Fruit fly (Drosophila melanogaster): Measurements from ENCODE around the gene Exo84.

Exo84 gene

DNA sequence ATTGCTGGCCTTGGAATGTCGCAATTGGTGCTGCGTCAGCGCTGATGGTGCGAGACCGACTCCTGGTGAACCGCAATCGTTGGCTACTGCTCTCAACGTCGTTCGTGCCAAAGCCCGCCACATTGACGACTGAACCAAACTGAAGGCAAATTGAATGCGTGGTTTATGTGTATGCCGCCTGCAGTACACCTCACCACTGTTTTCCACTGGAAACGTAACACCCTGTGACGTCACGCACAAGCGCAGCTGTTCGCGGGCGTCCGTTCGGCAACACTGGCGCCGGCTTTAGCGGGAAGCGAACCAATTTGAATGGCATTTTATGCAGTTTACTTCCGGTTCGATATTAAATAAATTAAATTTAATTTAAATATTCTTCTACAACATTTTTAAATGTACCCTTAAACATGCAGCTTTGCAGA lies 3.2 kb upstream of the Exo84 start, which contains the start of gene Cmpk (continued):
- TF ChIP-seq CG13424 (tag; optimal IDR thresholded peaks at IDR 0.05), result peak; percentile 38
- TF ChIP-seq Bdp1 (GFP tag; optimal IDR thresholded peaks at IDR 0.05), result peak; percentile 31
- TF ChIP-seq CG4617 (GFP tag; optimal IDR thresholded peaks at IDR 0.05; ENCODE audit: borderline replicate concordance), result peak; percentile 69
- peak; percentile 75 for TF ChIP-seq CG9727 (GFP tag; optimal IDR thresholded peaks at IDR 0.05)
- peak; percentile 82 for TF ChIP-seq dysf (GFP tag; IDR thresholded peaks at IDR 0.05)
- TF ChIP-seq MTF-1 (GFP tag; optimal IDR thresholded peaks at IDR 0.05; ENCODE audit: borderline replicate concordance), result peak; percentile 86
- 0 out of 2 replicates have a peak, but pooled peaks have one; percentile 15 for TF ChIP-seq toy (GFP tag; IDR thresholded peaks at IDR 0.05)
- peak; percentile 44 for TF ChIP-seq CG12104 (GFP tag; optimal IDR thresholded peaks at IDR 0.05)
- TF ChIP-seq CG11504 (tag; optimal IDR thresholded peaks at IDR 0.05), result no peak
- peak; percentile 47 for TF ChIP-seq CG12299 (tag; optimal IDR thresholded peaks at IDR 0.05)
- peak; percentile 68 for TF ChIP-seq phol (tag; optimal IDR thresholded peaks at IDR 0.05)
- TF ChIP-seq Spps (tag; optimal IDR thresholded peaks at IDR 0.05), result peak; percentile 21
- TF ChIP-seq MESR4 (GFP tag; optimal IDR thresholded peaks at IDR 0.05), result peak; percentile 96
- TF ChIP-seq CG10654 (GFP tag; optimal IDR thresholded peaks at IDR 0.05), result peak; percentile 52
- peak; percentile 59; the same call in 1 of the 2 replicates for TF ChIP-seq stc (GFP tag; IDR thresholded peaks at IDR 0.05)
- peak; percentile 1 for TF ChIP-seq cg (GFP tag; optimal IDR thresholded peaks at IDR 0.05)
- TF ChIP-seq mam (GFP tag; optimal IDR thresholded peaks at IDR 0.05), result peak; percentile 35
- TF ChIP-seq B-H2 (GFP tag; optimal IDR thresholded peaks at IDR 0.05), result peak; percentile 92
- 0 out of 2 replicates have a peak, but pooled peaks have one; percentile 10 for TF ChIP-seq CG10959 (GFP tag; IDR thresholded peaks at IDR 0.05)
- peak; percentile 62 for TF ChIP-seq Nf-YB (GFP tag; optimal IDR thresholded peaks at IDR 0.05)
- no peak for TF ChIP-seq ssp (GFP tag; IDR thresholded peaks at IDR 0.05)
- no peak for TF ChIP-seq hkb (optimal IDR thresholded peaks at IDR 0.05)
- TF ChIP-seq hkb (GFP tag; IDR thresholded peaks at IDR 0.05), result peak; percentile 69
- no peak for TF ChIP-seq D (optimal IDR thresholded peaks at IDR 0.05)
- TF ChIP-seq D (GFP tag; optimal IDR thresholded peaks at IDR 0.05), result peak; percentile 51
- TF ChIP-seq Antp (GFP tag; optimal IDR thresholded peaks at IDR 0.05), result peak; percentile 28
- TF ChIP-seq CG11085 (GFP tag; IDR thresholded peaks at IDR 0.05), result 0 out of 2 replicates have a peak, but pooled peaks have one; percentile 58
- peak in 1 of 2 experiments; percentile 94 for TF ChIP-seq Pdp1 (GFP tag; optimal IDR thresholded peaks at IDR 0.05)
- TF ChIP-seq Hey (tag; optimal IDR thresholded peaks at IDR 0.05), result no peak
- TF ChIP-seq Dbx (GFP tag; IDR thresholded peaks at IDR 0.05), result peak; percentile 61; the same call in 2 of the 3 replicates
- TF ChIP-seq CG17802 (tag; optimal IDR thresholded peaks at IDR 0.05), result peak; percentile 70
- peak; percentile 75 for TF ChIP-seq Fer3 (tag; optimal IDR thresholded peaks at IDR 0.05)
- peak; percentile 15 for TF ChIP-seq jumu (GFP tag; optimal IDR thresholded peaks at IDR 0.05)
- peak; percentile 83 for TF ChIP-seq kni (GFP tag; optimal IDR thresholded peaks at IDR 0.05)
- TF ChIP-seq CG9797 (GFP tag; optimal IDR thresholded peaks at IDR 0.05), result peak; percentile 41
- TF ChIP-seq Med (GFP tag), result peak; percentile 96
- TF ChIP-seq eyg (GFP tag; optimal IDR thresholded peaks at IDR 0.05), result peak; percentile 43
- no peak for TF ChIP-seq CG14965 (GFP tag; optimal IDR thresholded peaks at IDR 0.05; ENCODE audit: borderline replicate concordance)
- TF ChIP-seq CG3281 (GFP tag; optimal IDR thresholded peaks at IDR 0.05), result peak; percentile 84
- peak; percentile 16 for TF ChIP-seq ems (GFP tag; optimal IDR thresholded peaks at IDR 0.05)
- peak; percentile 67 for TF ChIP-seq Atf3 (GFP tag; optimal IDR thresholded peaks at IDR 0.05)
- TF ChIP-seq schlank (tag; optimal IDR thresholded peaks at IDR 0.05), result peak; percentile 72
- peak; percentile 75 for TF ChIP-seq CG1603 (tag; optimal IDR thresholded peaks at IDR 0.05)
- peak; percentile 19 for TF ChIP-seq CG15696 (tag; optimal IDR thresholded peaks at IDR 0.05)
- TF ChIP-seq NfI (GFP tag; optimal IDR thresholded peaks at IDR 0.05), result peak; percentile 88
- peak; percentile 80 for TF ChIP-seq CrebB (tag; optimal IDR thresholded peaks at IDR 0.05)
- no peak for TF ChIP-seq Elba2 (GFP tag; optimal IDR thresholded peaks at IDR 0.05)
- peak; percentile 42; the same call in 1 of the 2 replicates for TF ChIP-seq amos (GFP tag; IDR thresholded peaks at IDR 0.05; ENCODE audit: partially characterized antibody)
- TF ChIP-seq gem (tag; optimal IDR thresholded peaks at IDR 0.05), result peak; percentile 46
- peak; percentile 85 for TF ChIP-seq Dp (GFP tag; optimal IDR thresholded peaks at IDR 0.05)

Data from whole organism, embryonic.